Fruit fly (Drosophila melanogaster): ENCODE results near the gene CG17186.

- TF ChIP-seq fd85E (GFP tag; optimal IDR thresholded peaks at IDR 0.05) (no peak), Hr39 (GFP tag; optimal IDR thresholded peaks at IDR 0.05) (no peak), CG11762 (GFP tag; optimal IDR thresholded peaks at IDR 0.05; ENCODE audit: insufficient read depth) (no peak)
Measured at dm6 chr3R:19833963-19834362, 43.4 kb downstream of the CG17186 start.
